Worm (Caenorhabditis elegans): ENCODE results near the gene F56B3.11.
A peak's percentile ranks its signal among the peaks of the same experiment; 100 is the strongest.

Gene F56B3.11

DNA sequence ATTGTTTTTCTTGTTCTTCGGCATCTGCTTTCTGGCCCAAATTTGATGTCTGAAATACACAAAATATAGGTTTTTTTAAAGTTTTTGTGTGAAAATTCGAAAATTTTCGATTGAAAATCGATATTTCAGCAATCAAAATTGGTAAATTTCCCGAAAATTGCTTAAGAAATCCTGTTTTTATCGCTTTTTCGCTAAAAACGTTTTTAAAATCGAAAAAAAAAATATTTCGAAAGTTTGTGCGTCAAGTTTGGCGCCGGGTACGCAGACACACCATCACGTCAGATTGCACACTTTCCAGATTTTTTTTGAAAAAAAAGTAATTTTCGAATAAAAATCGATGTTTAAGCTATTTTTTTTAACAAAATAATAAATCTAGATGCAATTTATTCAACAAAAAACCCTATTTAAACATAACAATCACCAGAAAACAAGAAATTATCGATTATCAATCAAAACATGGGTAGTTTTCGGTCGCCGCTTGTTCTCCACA is 943 bp downstream of the F56B3.11 start, which contains the start of gene skr-18:
TSS of gene skr-18 (minus strand) at position 51 of the 490 bp plus-strand sequence.
- TF ChIP-seq ceh-100 (GFP tag; IDR thresholded peaks at IDR 0.05), result peak; percentile 44
- TF ChIP-seq rec-8 (tag; optimal IDR thresholded peaks at IDR 0.05), result no peak
- peak; percentile 44 for TF ChIP-seq snpc-1.1 (tag; optimal IDR thresholded peaks at IDR 0.05; ENCODE audit: insufficient read depth)
- peak; percentile 55; the same call in 1 of the 2 replicates for TF ChIP-seq mcd-1 (GFP tag; IDR thresholded peaks at IDR 0.05)
- peak; percentile 65 for TF ChIP-seq madf-6 (GFP tag; IDR thresholded peaks at IDR 0.05)
- no peak for TF ChIP-seq cebp-1 (GFP tag; IDR thresholded peaks at IDR 0.05)
- TF ChIP-seq cebp-1 (tag; optimal IDR thresholded peaks at IDR 0.05), result peak; percentile 12
- TF ChIP-seq lsl-1 (GFP tag; optimal IDR thresholded peaks at IDR 0.05), result peak; percentile 5
- no peak for TF ChIP-seq sptf-2 (GFP tag; optimal IDR thresholded peaks at IDR 0.05)
- TF ChIP-seq F49E8.2 (tag; optimal IDR thresholded peaks at IDR 0.05; ENCODE audit: insufficient read depth), result peak; percentile 55
- TF ChIP-seq mel-28 (tag; optimal IDR thresholded peaks at IDR 0.05; ENCODE audit: borderline replicate concordance), result no peak
- TF ChIP-seq D2030.7 (GFP tag; IDR thresholded peaks at IDR 0.05), result peak; percentile 28
- TF ChIP-seq attf-6 (GFP tag; IDR thresholded peaks at IDR 0.05), result no peak
- no peak for TF ChIP-seq zfh-2 (GFP tag; conservative IDR thresholded peaks at IDR 0.05)
- TF ChIP-seq snpc-1.3 (tag; optimal IDR thresholded peaks at IDR 0.05; ENCODE audit: insufficient read depth), result peak; percentile 63
- TF ChIP-seq pbrm-1 (GFP tag; IDR thresholded peaks at IDR 0.05), result no peak
- TF ChIP-seq snpc-4 (GFP tag; optimal IDR thresholded peaks at IDR 0.05), result no peak
- peak in 1 of 4 experiments; percentile 22 for TF ChIP-seq snpc-4 (tag; optimal IDR thresholded peaks at IDR 0.05)
- TF ChIP-seq ztf-26 (tag; optimal IDR thresholded peaks at IDR 0.05), result no peak
- TF ChIP-seq lin-54 (GFP tag; optimal IDR thresholded peaks at IDR 0.05), result peak; percentile 2

- TF ChIP-seq snpc-3.4 (tag; optimal IDR thresholded peaks at IDR 0.05), result peak; percentile 32
- no peak for TF ChIP-seq F37B4.10 (GFP tag; IDR thresholded peaks at IDR 0.05)
- TF ChIP-seq akir-1 (GFP tag; optimal IDR thresholded peaks at IDR 0.05), result no peak
- peak; percentile 15 for TF ChIP-seq hrde-1 (tag; optimal IDR thresholded peaks at IDR 0.05; ENCODE audit: borderline replicate concordance)
- TF ChIP-seq lin-54 (GFP tag; optimal IDR thresholded peaks at IDR 0.05), result peak; percentile 8
- TF ChIP-seq tbp1 (GFP tag; optimal IDR thresholded peaks at IDR 0.05), result no peak
- no peak for TF ChIP-seq hlh-12 (tag; optimal IDR thresholded peaks at IDR 0.05)
- TF ChIP-seq mxl-1 (tag; optimal IDR thresholded peaks at IDR 0.05), result no peak
- peak; percentile 43; the same call in 1 of the 2 replicates for TF ChIP-seq madf-6 (GFP tag; IDR thresholded peaks at IDR 0.05)
- peak; percentile 22 for TF ChIP-seq snpc-4 (GFP tag; optimal IDR thresholded peaks at IDR 0.05)
- no peak for TF ChIP-seq snpc-4 (tag; optimal IDR thresholded peaks at IDR 0.05)
- no peak for TF ChIP-seq ccch-3 (GFP tag; optimal IDR thresholded peaks at IDR 0.05)
- TF ChIP-seq nhr-120 (GFP tag; IDR thresholded peaks at IDR 0.05), result no peak
- no peak for TF ChIP-seq F10E7.11 (tag; optimal IDR thresholded peaks at IDR 0.05)
- no peak for TF ChIP-seq hlh-26 (GFP tag; conservative IDR thresholded peaks at IDR 0.05)
- TF ChIP-seq ztf-18 (tag; optimal IDR thresholded peaks at IDR 0.05), result no peak
- no peak for TF ChIP-seq B0261.1 (tag; optimal IDR thresholded peaks at IDR 0.05)
- peak; percentile 16 for TF ChIP-seq lsl-1 (GFP tag; optimal IDR thresholded peaks at IDR 0.05)
- peak; percentile 57 for TF ChIP-seq snpc-1.3 (tag; optimal IDR thresholded peaks at IDR 0.05; ENCODE audit: insufficient read depth)
- TF ChIP-seq D2030.7 (GFP tag; IDR thresholded peaks at IDR 0.05), result peak; percentile 17; the same call in 1 of the 2 replicates
Measured at ce11 chrIV:794275-794674, 2.1 kb downstream of the F56B3.11 start, which contains the start of gene F56B3.4. Gene F56B3.4 (minus strand): TSS chrIV:794275.

DNA sequence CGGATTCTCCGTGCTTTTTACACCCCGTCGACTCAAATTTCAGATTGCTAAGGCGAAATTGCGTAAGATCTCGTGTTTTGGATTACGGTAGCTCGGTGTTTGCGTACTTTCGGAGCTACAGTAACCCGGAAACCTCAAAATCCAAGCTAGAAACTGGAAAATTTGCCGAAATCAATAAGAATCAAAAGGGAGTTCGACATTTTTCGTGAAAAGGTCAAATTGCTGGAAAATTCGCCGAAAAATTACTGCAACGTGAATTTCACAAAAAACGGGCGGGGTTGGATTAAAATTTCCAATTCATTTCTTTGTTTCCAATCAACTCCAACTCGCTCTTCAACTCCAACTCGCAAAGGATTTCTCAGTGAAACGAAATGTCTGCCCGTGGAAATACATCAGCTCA is 8.6 kb downstream of the F56B3.11 start, which contains the start of gene F56B3.6:
TSS of gene F56B3.6 (plus strand) at position 301 of the 400 bp plus-strand sequence.
- TF ChIP-seq ztf-22 (GFP tag; optimal IDR thresholded peaks at IDR 0.05) (no peak), sptf-2 (GFP tag; optimal IDR thresholded peaks at IDR 0.05) (no peak), egl-18 (GFP tag; IDR thresholded peaks at IDR 0.05) (no peak), hmg-20 (GFP tag; IDR thresholded peaks at IDR 0.05) (no peak), ccch-3 (GFP tag; optimal IDR thresholded peaks at IDR 0.05) (no peak), madf-3 (GFP tag; IDR thresholded peaks at IDR 0.05) (no peak), akir-1 (GFP tag; optimal IDR thresholded peaks at IDR 0.05) (no peak), rpc-1 (optimal IDR thresholded peaks at IDR 0.05) (no peak), rpc-1 (tag; optimal IDR thresholded peaks at IDR 0.05) (no peak), lin-35 (GFP tag; optimal IDR thresholded peaks at IDR 0.05) (no peak), mcd-1 (GFP tag; IDR thresholded peaks at IDR 0.05) (no peak), lir-1 (GFP tag; conservative IDR thresholded peaks at IDR 0.05) (no peak), ztf-6 (GFP tag; IDR thresholded peaks at IDR 0.05) (no peak), ceh-79 (tag; optimal IDR thresholded peaks at IDR 0.05) (no peak)
